Worm (Caenorhabditis elegans) whole organism, L3 larva: ENCODE measurements around the gene ZK355.8.

ENCODE experiments used
- egl-27 ChIP-seq: sonication (generic microtip); optimal IDR thresholded peaks from 4 replicates; lab custom pipeline; 2017; ENCODE audit warnings: missing biosample characterization, missing genetic modification reagents, missing genetic modification characterization
- elt-2 ChIP-seq: sonication (generic microtip); optimal IDR thresholded peaks from 2 replicates; lab custom pipeline; 2016; ENCODE audit warnings: missing genetic modification reagents, mild to moderate bottlenecking, missing genetic modification characterization, missing compliant biosample characterization
- fkh-10 ChIP-seq: sonication (generic microtip); optimal IDR thresholded peaks from 2 replicates; lab custom pipeline; 2017; ENCODE audit warnings: missing biosample characterization, missing genetic modification reagents, missing genetic modification characterization
- mdl-1 ChIP-seq: fragments of 150-350 bp; optimal IDR thresholded peaks from 2 replicates; lab custom pipeline; 2014; ENCODE audit warnings: missing biosample characterization, missing genetic modification characterization
- nhr-12 ChIP-seq: fragments of 150-350 bp; optimal IDR thresholded peaks from 2 replicates; lab custom pipeline; 2014; ENCODE audit warnings: missing biosample characterization, missing genetic modification characterization
- nhr-23 ChIP-seq: fragments of 150-350 bp; optimal IDR thresholded peaks from 2 replicates; lab custom pipeline; 2014; ENCODE audit warnings: missing biosample characterization, missing genetic modification reagents, missing genetic modification characterization
- nhr-237 ChIP-seq: fragments of 150-350 bp; optimal IDR thresholded peaks from 2 replicates; lab custom pipeline; 2014; ENCODE audit warnings: missing biosample characterization, missing genetic modification characterization
- nhr-43 ChIP-seq: sonication (generic microtip); optimal IDR thresholded peaks from 2 replicates; lab custom pipeline; 2016; ENCODE audit warnings: mild to moderate bottlenecking, missing genetic modification characterization, missing compliant biosample characterization; ENCODE audit not compliant: poor library complexity, severe bottlenecking

DNA sequence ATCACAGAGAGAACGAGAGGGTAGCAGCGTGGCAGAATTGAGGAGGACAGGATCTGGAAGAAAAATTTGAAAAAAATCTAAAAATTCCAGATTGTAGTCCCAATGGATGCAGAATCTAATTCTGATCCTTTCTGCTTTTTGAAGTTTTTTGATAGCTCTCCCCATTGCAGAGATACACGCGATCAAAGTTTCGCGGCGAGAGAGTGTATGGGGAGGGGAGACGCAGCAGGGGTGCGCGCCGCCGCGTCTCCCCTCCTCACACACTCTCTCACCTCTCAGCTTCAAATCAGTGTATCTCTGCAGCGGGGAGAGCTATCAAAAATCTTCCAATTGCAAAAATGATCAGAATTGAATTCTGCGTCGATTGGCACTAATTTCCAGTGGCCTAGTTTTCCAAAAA lies 46.5 kb upstream of the ZK355.8 start:
- TF ChIP-seq fkh-10 (GFP tag; lab: Kevin White, UChicago) (no peak), elt-2 (no peak), nhr-43 (tag; lab: Kevin White, UChicago) (no peak), nhr-23 (tag; lab: Kevin White, UChicago) (no peak), egl-27 (tag; lab: Kevin White, UChicago) (no peak), nhr-12 (tag; lab: Kevin White, UChicago) (no peak), nhr-237 (tag; lab: Kevin White, UChicago) (no peak), mdl-1 (no peak)
